Worm (Caenorhabditis elegans): ENCODE measurements around the gene C06B3.16.

- TF ChIP-seq nhr-20 (tag; optimal IDR thresholded peaks at IDR 0.05), result no peak
- no peak for TF ChIP-seq dpl-1 (GFP tag; optimal IDR thresholded peaks at IDR 0.05)
These were observed 40.9 kb upstream of the C06B3.16 start, which contains the start of gene lbp-8 for ce11 chrV:13890473-13890872.

Measured in whole organism, L1 larva.